Fruit fly (Drosophila melanogaster) whole organism, embryonic: ENCODE results near the gene CG10477.

ENCODE experiments used
- Aef1 ChIP-seq: fragments of 200-800 bp; sonication (Bioruptor generic); IDR thresholded peaks from 3 replicates; pipeline ENCODE4 v1.3.6; 2022; ENCODE audit warnings: missing biosample characterization, missing genetic modification characterization
- Atf-2 ChIP-seq: fragments of 200-800 bp; sonication (Bioruptor generic); optimal IDR thresholded peaks from 2 replicates; lab custom pipeline; 2016; ENCODE audit warnings: missing biosample characterization, missing genetic modification characterization
- Bdp1 ChIP-seq: fragments of 200-800 bp; sonication (Bioruptor generic); optimal IDR thresholded peaks from 3 replicates; lab custom pipeline; 2016; ENCODE audit warnings: missing biosample characterization, missing genetic modification characterization
- CG11247 ChIP-seq: fragments of 200-800 bp; sonication (Bioruptor generic); IDR thresholded peaks from 2 replicates; pipeline ENCODE4 v1.3.6; 2022; ENCODE audit warnings: missing biosample characterization, missing genetic modification characterization
- CG12236 ChIP-seq: fragments of 200-800 bp; sonication (Bioruptor generic); optimal IDR thresholded peaks from 2 replicates; lab custom pipeline; 2016; ENCODE audit warnings: missing biosample characterization, missing genetic modification characterization
- CG13287 ChIP-seq: fragments of 200-800 bp; sonication (Bioruptor generic); IDR thresholded peaks from 2 replicates; pipeline ENCODE4 v1.3.6; 2022; ENCODE audit warnings: missing biosample characterization, missing genetic modification characterization; ENCODE audit not compliant: partially characterized antibody
- CG14441 ChIP-seq: fragments of 200-800 bp; sonication (Bioruptor generic); IDR thresholded peaks from 2 replicates; pipeline ENCODE4 v1.3.6; 2022; ENCODE audit warnings: missing biosample characterization, missing genetic modification characterization
- CG1603 ChIP-seq: fragments of 200-800 bp; sonication (Bioruptor generic); optimal IDR thresholded peaks from 2 replicates; lab custom pipeline; 2019; ENCODE audit warnings: missing biosample characterization, mild to moderate bottlenecking, missing genetic modification characterization, moderate library complexity
- CG16813 ChIP-seq: fragments of 200-800 bp; sonication (Bioruptor generic); IDR thresholded peaks from 3 replicates; pipeline ENCODE4 v1.3.6; 2022; ENCODE audit warnings: missing biosample characterization, missing genetic modification characterization; ENCODE audit not compliant: partially characterized antibody
- CG17359 ChIP-seq: fragments of 200-800 bp; sonication (Bioruptor generic); optimal IDR thresholded peaks from 3 replicates; lab custom pipeline; 2018; ENCODE audit warnings: missing biosample characterization, mild to moderate bottlenecking, missing genetic modification characterization, moderate library complexity
- CG17802 ChIP-seq: fragments of 200-800 bp; sonication (Bioruptor generic); optimal IDR thresholded peaks from 2 replicates; lab custom pipeline; 2018; ENCODE audit warnings: missing biosample characterization, mild to moderate bottlenecking, missing genetic modification characterization, moderate library complexity
- CG17829 ChIP-seq: fragments of 200-800 bp; optimal IDR thresholded peaks from 2 replicates; lab custom pipeline; 2019; ENCODE audit warnings: missing biosample characterization, mild to moderate bottlenecking, missing genetic modification characterization, moderate library complexity
- CG18599 ChIP-seq: fragments of 200-800 bp; sonication (Bioruptor generic); optimal IDR thresholded peaks from 3 replicates; lab custom pipeline; 2017; ENCODE audit warnings: missing biosample characterization, missing genetic modification characterization, mild to moderate bottlenecking, moderate library complexity, missing genetic modification reagents
- CG18619 ChIP-seq: fragments of 200-800 bp; sonication (Bioruptor generic); optimal IDR thresholded peaks from 3 replicates; lab custom pipeline; 2017; ENCODE audit warnings: missing biosample characterization, mild to moderate bottlenecking, missing genetic modification characterization
- CG2712 ChIP-seq: fragments of 200-800 bp; optimal IDR thresholded peaks from 3 replicates; lab custom pipeline; 2019; ENCODE audit warnings: missing biosample characterization, mild to moderate bottlenecking, missing genetic modification characterization, moderate library complexity
- CG2889 ChIP-seq: fragments of 200-800 bp; sonication (Bioruptor generic); IDR thresholded peaks from 3 replicates; pipeline ENCODE4 v1.3.6; 2022; ENCODE audit warnings: missing biosample characterization, missing genetic modification characterization
- CG34422 ChIP-seq: fragments of 200-800 bp; sonication (Bioruptor generic); IDR thresholded peaks from 3 replicates; pipeline ENCODE4 v1.3.6; 2022; ENCODE audit warnings: missing biosample characterization, missing genetic modification characterization
- CG4617 ChIP-seq: fragments of 200-800 bp; sonication (Bioruptor generic); optimal IDR thresholded peaks from 3 replicates; lab custom pipeline; 2016; ENCODE audit warnings: missing biosample characterization, missing genetic modification characterization, borderline replicate concordance
- CG6654 ChIP-seq: fragments of 200-800 bp; sonication (Bioruptor generic); optimal IDR thresholded peaks from 2 replicates; lab custom pipeline; 2017; ENCODE audit warnings: missing biosample characterization, mild to moderate bottlenecking, missing genetic modification characterization
- CG7271 ChIP-seq: fragments of 200-800 bp; sonication (Bioruptor generic); optimal IDR thresholded peaks from 2 replicates; lab custom pipeline; 2018; ENCODE audit warnings: missing biosample characterization, mild to moderate bottlenecking, missing genetic modification characterization, moderate library complexity
- CG7745 ChIP-seq: fragments of 200-800 bp; sonication (Bioruptor generic); optimal IDR thresholded peaks from 2 replicates; lab custom pipeline; 2018; ENCODE audit warnings: missing biosample characterization, mild to moderate bottlenecking, missing genetic modification characterization, moderate library complexity
- CG8281 ChIP-seq: fragments of 200-800 bp; sonication (Bioruptor generic); optimal IDR thresholded peaks from 2 replicates; lab custom pipeline; 2018; ENCODE audit warnings: missing biosample characterization, mild to moderate bottlenecking, missing genetic modification characterization, moderate library complexity
- CG8359 ChIP-seq: fragments of 200-800 bp; sonication (Bioruptor generic); optimal IDR thresholded peaks from 2 replicates; lab custom pipeline; 2017; ENCODE audit warnings: missing biosample characterization, mild to moderate bottlenecking, missing genetic modification characterization, borderline replicate concordance
- CG8944 ChIP-seq: fragments of 200-800 bp; sonication (Bioruptor generic); optimal IDR thresholded peaks from 3 replicates; lab custom pipeline; 2016; ENCODE audit warnings: missing biosample characterization, missing genetic modification characterization
- CG9932 ChIP-seq: fragments of 200-800 bp; sonication (Bioruptor generic); IDR thresholded peaks from 2 replicates; pipeline ENCODE4 v1.3.6; 2022; ENCODE audit warnings: missing biosample characterization, missing genetic modification characterization
- D ChIP-seq, 2 experiments: fragments of 200-800 bp in 1 of 2; fragments of >200 bp in 1 of 2; sonication (Bioruptor generic) in 1 of 2; optimal IDR thresholded peaks; 2 replicates in 1 of 2; 3 replicates in 1 of 2; lab custom pipeline; 2017; ENCODE audit warnings: mild to moderate bottlenecking in 1 of 2, missing biosample characterization in 1 of 2, missing genetic modification characterization in 1 of 2, missing genetic modification reagents in 1 of 2
- Dip3 ChIP-seq: fragments of 200-800 bp; sonication (Bioruptor generic); optimal IDR thresholded peaks from 3 replicates; lab custom pipeline; 2016; ENCODE audit warnings: missing biosample characterization, missing genetic modification characterization
- Eip74EF ChIP-seq, 2 experiments: fragments of 200-800 bp in 1 of 2; fragments of >200 bp in 1 of 2; sonication (Bioruptor generic) in 1 of 2; optimal IDR thresholded peaks; 2 replicates each; lab custom pipeline; 2017 to 2019; ENCODE audit warnings: missing biosample characterization in 2 of 2, missing genetic modification characterization in 2 of 2, mild to moderate bottlenecking in 1 of 2, moderate library complexity in 1 of 2
- H15 ChIP-seq: fragments of 200-800 bp; sonication (Bioruptor generic); IDR thresholded peaks from 3 replicates; pipeline ENCODE4 v1.3.6; 2022; ENCODE audit warnings: missing biosample characterization, missing genetic modification characterization
- Xrp1 ChIP-seq: fragments of 200-800 bp; sonication (Bioruptor generic); IDR thresholded peaks from 2 replicates; pipeline ENCODE4 v1.3.6; 2022; ENCODE audit warnings: missing biosample characterization, missing genetic modification characterization
- cg ChIP-seq: fragments of 200-800 bp; sonication (Bioruptor generic); optimal IDR thresholded peaks from 3 replicates; lab custom pipeline; 2019; ENCODE audit warnings: missing biosample characterization, mild to moderate bottlenecking, missing genetic modification characterization, moderate library complexity
- chif ChIP-seq, 2 experiments: fragments of 200-800 bp; sonication (Bioruptor generic); optimal IDR thresholded peaks; 3 replicates each; lab custom pipeline; 2016; ENCODE audit warnings: missing biosample characterization in 2 of 2, missing genetic modification characterization in 2 of 2
- fru ChIP-seq: fragments of >200 bp; optimal IDR thresholded peaks from 2 replicates; lab custom pipeline; 2017
- gro ChIP-seq: fragments of 200-800 bp; sonication (Bioruptor generic); optimal IDR thresholded peaks from 2 replicates; lab custom pipeline; 2016; ENCODE audit warnings: missing biosample characterization, missing genetic modification characterization
- jing ChIP-seq: fragments of 200-800 bp; sonication (Bioruptor generic); optimal IDR thresholded peaks from 2 replicates; lab custom pipeline; 2018; ENCODE audit warnings: missing biosample characterization, mild to moderate bottlenecking, missing genetic modification characterization
- klu ChIP-seq: fragments of 200-800 bp; sonication (Bioruptor generic); IDR thresholded peaks from 2 replicates; pipeline ENCODE4 v1.3.6; 2022; ENCODE audit warnings: missing biosample characterization, missing genetic modification characterization
- lov ChIP-seq, 2 experiments: fragments of 200-800 bp in 1 of 2; fragments of >200 bp in 1 of 2; sonication (Bioruptor generic) in 1 of 2; IDR thresholded peaks in 1 of 2; optimal IDR thresholded peaks in 1 of 2; 2 replicates in 1 of 2; 3 replicates in 1 of 2; pipeline versions ENCODE4 v1.3.6 to Lab custom; 2017 to 2022; ENCODE audit warnings: missing biosample characterization in 1 of 2, missing genetic modification characterization in 1 of 2
- nau ChIP-seq: fragments of 200-800 bp; sonication (Bioruptor generic); optimal IDR thresholded peaks from 3 replicates; lab custom pipeline; 2017; ENCODE audit warnings: missing biosample characterization, mild to moderate bottlenecking, missing genetic modification characterization, missing genetic modification reagents
- nerfin-2 ChIP-seq: fragments of 200-800 bp; sonication (Bioruptor generic); IDR thresholded peaks from 2 replicates; pipeline ENCODE4 v1.3.6; 2022; ENCODE audit warnings: missing biosample characterization, missing genetic modification characterization; ENCODE audit not compliant: partially characterized antibody
- pita ChIP-seq: fragments of 200-800 bp; sonication (Bioruptor generic); optimal IDR thresholded peaks from 2 replicates; lab custom pipeline; 2017; ENCODE audit warnings: missing biosample characterization, mild to moderate bottlenecking, missing genetic modification characterization
- prd ChIP-seq, 3 experiments: fragments of >200 bp in 2 of 3; fragments of 200-800 bp in 1 of 3; sonication (Bioruptor generic) in 1 of 3; optimal IDR thresholded peaks in 2 of 3; IDR thresholded peaks in 1 of 3; 2 replicates in 2 of 3; 3 replicates in 1 of 3; pipeline versions ENCODE4 v1.3.6 to Lab custom; 2017 to 2022; ENCODE audit warnings: missing biosample characterization in 1 of 3, missing genetic modification characterization in 1 of 3
- slp2 ChIP-seq: fragments of 200-800 bp; sonication (Bioruptor generic); optimal IDR thresholded peaks from 2 replicates; lab custom pipeline; 2016; ENCODE audit warnings: missing biosample characterization, missing genetic modification characterization
- so ChIP-seq: fragments of 200-800 bp; sonication (Bioruptor generic); IDR thresholded peaks from 3 replicates; pipeline ENCODE4 v1.3.6; 2022; ENCODE audit warnings: missing biosample characterization, missing genetic modification characterization
- sqz ChIP-seq: fragments of 200-800 bp; sonication (Bioruptor generic); optimal IDR thresholded peaks from 3 replicates; lab custom pipeline; 2018; ENCODE audit warnings: missing biosample characterization, mild to moderate bottlenecking, missing genetic modification characterization
- vvl ChIP-seq: fragments of 200-800 bp; sonication (Bioruptor generic); IDR thresholded peaks from 2 replicates; pipeline ENCODE4 v1.3.6; 2022; ENCODE audit warnings: missing biosample characterization, missing genetic modification characterization
- yki ChIP-seq: fragments of >200 bp; optimal IDR thresholded peaks from 3 replicates; lab custom pipeline; 2018
- z ChIP-seq: fragments of 200-800 bp; sonication (Bioruptor generic); IDR thresholded peaks from 3 replicates; pipeline ENCODE4 v1.3.6; 2022; ENCODE audit warnings: missing biosample characterization, missing genetic modification characterization

Gene CG10477

dm6 chr3L:6071454-6072189 lies 37.2 kb upstream of the CG10477 start, which contains the start of gene CG6602 (continued):
- TF ChIP-seq lov (optimal IDR thresholded peaks at IDR 0.05; lab: Kevin White, UChicago): no peak
- peak; percentile 68 for TF ChIP-seq lov (GFP tag; IDR thresholded peaks at IDR 0.05; lab: Robert Waterston, UW)
- TF ChIP-seq CG34422 (GFP tag; lab: Robert Waterston, UW): peak; percentile 81
- peak; percentile 53 for TF ChIP-seq slp2
- peak; percentile 73 for TF ChIP-seq CG17802 (tag; lab: Kevin White, UChicago)
- peak; percentile 90 for TF ChIP-seq CG7271
- no peak for TF ChIP-seq CG2889 (GFP tag; lab: Robert Waterston, UW)
- TF ChIP-seq Dip3 (GFP tag; lab: Kevin White, UChicago): peak; percentile 50
- no peak for TF ChIP-seq CG13287 (GFP tag; lab: Robert Waterston, UW)
- TF ChIP-seq Aef1 (GFP tag; lab: Robert Waterston, UW): peak; percentile 69; the same call in 2 of the 3 replicates
- TF ChIP-seq Xrp1: no peak
- TF ChIP-seq Atf-2 (GFP tag; lab: Kevin White, UChicago): no peak
- no peak for TF ChIP-seq CG2712 (tag; lab: Kevin White, UChicago)
- TF ChIP-seq jing (GFP tag; lab: Kevin White, UChicago): peak; percentile 39
- no peak for TF ChIP-seq CG7745 (tag; lab: Kevin White, UChicago)
- no peak for TF ChIP-seq CG4617 (GFP tag; lab: Kevin White, UChicago)
- peak; percentile 37 for TF ChIP-seq pita (GFP tag; lab: Kevin White, UChicago)
- no peak for TF ChIP-seq sqz (GFP tag; lab: Kevin White, UChicago)
- no peak for TF ChIP-seq D (optimal IDR thresholded peaks at IDR 0.05; lab: Kevin White, UChicago)
- TF ChIP-seq D (GFP tag; optimal IDR thresholded peaks at IDR 0.05; lab: Kevin White, UChicago): peak; percentile 67
- TF ChIP-seq so (GFP tag; lab: Robert Waterston, UW): 0 out of 3 replicates have a peak, but pooled peaks have one; percentile 9
- peak; percentile 83 for TF ChIP-seq H15
- peak; percentile 73 for TF ChIP-seq CG18619
- TF ChIP-seq CG11247 (GFP tag; lab: Robert Waterston, UW): peak; percentile 71
- TF ChIP-seq CG9932: peak; percentile 58
- TF ChIP-seq CG1603 (tag; lab: Kevin White, UChicago): peak; percentile 64
- TF ChIP-seq CG8944 (GFP tag; lab: Kevin White, UChicago): no peak
- no peak for TF ChIP-seq cg (GFP tag; lab: Kevin White, UChicago)
- peak; percentile 76 for TF ChIP-seq CG18599
- peak; percentile 92 for TF ChIP-seq vvl (GFP tag; lab: Robert Waterston, UW)
- no peak for TF ChIP-seq yki (lab: Kevin White, UChicago)
- no peak for TF ChIP-seq fru (lab: Kevin White, UChicago)
- TF ChIP-seq CG17829 (tag; lab: Kevin White, UChicago): peak; percentile 39
- TF ChIP-seq gro (GFP tag; lab: Kevin White, UChicago): peak; percentile 37
- TF ChIP-seq CG12236 (GFP tag; lab: Kevin White, UChicago): no peak
- peak; percentile 51 for TF ChIP-seq CG8359
- no peak for TF ChIP-seq CG16813 (GFP tag; lab: Robert Waterston, UW)
- no peak for TF ChIP-seq nerfin-2 (GFP tag; lab: Robert Waterston, UW)
- peak; percentile 66 for TF ChIP-seq CG14441 (GFP tag; lab: Robert Waterston, UW)
- TF ChIP-seq z: no peak
- peak; percentile 76 for TF ChIP-seq CG17359
- peak; percentile 23 for TF ChIP-seq CG8281 (tag; lab: Kevin White, UChicago)
- no peak for TF ChIP-seq nau (GFP tag; lab: Kevin White, UChicago)
- no peak for TF ChIP-seq Bdp1 (GFP tag; lab: Kevin White, UChicago)
- peak; percentile 61 for TF ChIP-seq CG6654 (GFP tag; lab: Kevin White, UChicago)
- no peak for TF ChIP-seq prd (optimal IDR thresholded peaks at IDR 0.05; lab: Kevin White, UChicago)
- peak; percentile 42; the same call in 2 of the 3 replicates for TF ChIP-seq prd (GFP tag; IDR thresholded peaks at IDR 0.05; lab: Robert Waterston, UW)
- no peak for TF ChIP-seq Eip74EF (GFP tag; optimal IDR thresholded peaks at IDR 0.05; lab: Kevin White, UChicago)
- TF ChIP-seq chif (GFP tag; optimal IDR thresholded peaks at IDR 0.05; lab: Kevin White, UChicago): peak; percentile 10 to 51
- TF ChIP-seq klu (GFP tag; lab: Robert Waterston, UW): 0 out of 2 replicates have a peak, but pooled peaks have one; percentile 32
